Worm (Caenorhabditis elegans): Measurements from ENCODE around the gene F36H9.10.

F36H9.10 gene

DNA sequence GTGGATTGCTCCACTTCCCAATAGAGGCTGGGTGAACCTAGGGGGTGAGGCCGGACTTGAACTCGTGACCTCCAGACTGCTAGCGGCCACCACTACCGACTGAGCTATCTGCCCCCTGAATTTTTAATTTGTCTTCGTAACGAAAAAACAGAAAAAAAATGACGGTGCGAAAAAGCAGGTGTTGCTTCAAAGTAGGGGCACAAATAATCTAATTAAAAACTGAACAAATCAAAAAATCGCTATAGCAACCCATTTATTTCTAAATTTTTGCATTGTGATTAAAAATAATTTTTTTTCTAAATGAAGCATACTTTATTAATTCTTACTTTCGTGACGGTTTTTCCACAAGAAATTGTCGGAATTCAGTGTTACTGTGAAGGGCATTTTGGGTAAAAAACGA, at the start of gene F36H9.10:
Gene F36H9.10 (plus strand): TSS at position 301 of the 400 bp plus-strand sequence.
- TF ChIP-seq ceh-82 (tag; optimal IDR thresholded peaks at IDR 0.05) (no peak), C34F6.9 (tag; optimal IDR thresholded peaks at IDR 0.05) (no peak), peb-1 (tag; optimal IDR thresholded peaks at IDR 0.05) (no peak), unc-55 (GFP tag; optimal IDR thresholded peaks at IDR 0.05) (no peak), Y55F3AM.14 (GFP tag; optimal IDR thresholded peaks at IDR 0.05) (no peak), nhr-237 (tag; optimal IDR thresholded peaks at IDR 0.05) (no peak), sma-9 (GFP tag; optimal IDR thresholded peaks at IDR 0.05) (no peak), sma-9 (tag; optimal IDR thresholded peaks at IDR 0.05) (no peak), lsy-2 (tag; optimal IDR thresholded peaks at IDR 0.05) (no peak), unc-62 (GFP tag; optimal IDR thresholded peaks at IDR 0.05) (no peak)

- no peak for TF ChIP-seq gmeb-1 (tag; optimal IDR thresholded peaks at IDR 0.05)
- no peak for TF ChIP-seq sem-4 (tag; optimal IDR thresholded peaks at IDR 0.05)
- no peak for TF ChIP-seq ceh-16 (tag; optimal IDR thresholded peaks at IDR 0.05)
- TF ChIP-seq crh-2 (tag; optimal IDR thresholded peaks at IDR 0.05): no peak
- TF ChIP-seq R02D3.7 (tag; optimal IDR thresholded peaks at IDR 0.05): no peak
- no peak for TF ChIP-seq skn-1 (tag; optimal IDR thresholded peaks at IDR 0.05)
- no peak for TF ChIP-seq nhr-10 (tag; optimal IDR thresholded peaks at IDR 0.05)
- TF ChIP-seq lin-39 (tag; optimal IDR thresholded peaks at IDR 0.05): no peak
Measured at ce11 chrV:1749053-1749452, 48.9 kb upstream of the F36H9.10 start, which contains the start of gene ZK697.8. TSS of gene ZK697.8 (minus strand) at chrV:1749153.

ce11 chrV:1751449-1751848, 46.6 kb upstream of the F36H9.10 start, which contains the start of gene srh-199:
TSS of gene srh-199 (minus strand) at chrV:1751549.
- TF ChIP-seq F13H6.1 (tag; optimal IDR thresholded peaks at IDR 0.05) (no peak), nhr-6 (tag; optimal IDR thresholded peaks at IDR 0.05) (no peak), skn-1 (tag; optimal IDR thresholded peaks at IDR 0.05) (no peak), blmp-1 (tag; optimal IDR thresholded peaks at IDR 0.05; ENCODE audit: insufficient read depth) (no peak), R02D3.7 (tag; optimal IDR thresholded peaks at IDR 0.05) (no peak), fos-1 (tag; optimal IDR thresholded peaks at IDR 0.05) (no peak), aly-2 (tag; optimal IDR thresholded peaks at IDR 0.05) (no peak), nhr-77 (tag; optimal IDR thresholded peaks at IDR 0.05) (no peak), lin-39 (tag; optimal IDR thresholded peaks at IDR 0.05) (no peak), C34F6.9 (tag; optimal IDR thresholded peaks at IDR 0.05) (no peak), ceh-82 (tag; optimal IDR thresholded peaks at IDR 0.05) (no peak), dmd-4 (tag; optimal IDR thresholded peaks at IDR 0.05) (no peak), sem-4 (tag; optimal IDR thresholded peaks at IDR 0.05) (no peak), nhr-12 (tag; optimal IDR thresholded peaks at IDR 0.05) (no peak)

DNA sequence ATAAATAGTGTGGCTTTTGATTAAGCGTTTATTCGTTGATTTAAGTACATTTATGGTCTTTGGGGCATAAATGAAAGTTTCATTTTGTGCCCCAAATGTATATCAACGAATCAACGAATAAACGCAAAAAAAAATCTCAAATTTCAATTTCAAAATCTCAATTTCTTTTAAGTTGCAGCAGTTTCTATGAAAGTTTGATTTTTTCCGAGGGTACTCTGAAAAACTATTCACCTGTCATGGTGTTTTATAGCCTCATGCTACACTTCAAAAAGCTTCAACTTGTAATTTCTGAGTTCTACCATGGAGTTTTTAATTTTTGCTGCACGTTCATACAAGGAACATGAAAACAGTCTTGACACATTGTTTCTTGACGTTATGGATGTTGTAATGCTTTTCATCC, 45.5 kb upstream of the F36H9.10 start, which contains the start of gene ZK697.1:
Gene ZK697.1 (plus strand): TSS at position 301 of the 400 bp plus-strand sequence.
- TF ChIP-seq ceh-82 (tag; optimal IDR thresholded peaks at IDR 0.05) (no peak), ama-1 (optimal IDR thresholded peaks at IDR 0.05) (no peak), mab-5 (tag; optimal IDR thresholded peaks at IDR 0.05) (no peak), nhr-237 (tag; optimal IDR thresholded peaks at IDR 0.05) (no peak), dmd-4 (tag; optimal IDR thresholded peaks at IDR 0.05) (no peak), elt-1 (tag; optimal IDR thresholded peaks at IDR 0.05) (no peak), Y55F3AM.14 (GFP tag; optimal IDR thresholded peaks at IDR 0.05) (no peak), sma-3 (GFP tag; optimal IDR thresholded peaks at IDR 0.05) (no peak), snpc-4 (tag; optimal IDR thresholded peaks at IDR 0.05) (no peak), ztf-1 (GFP tag; conservative IDR thresholded peaks at IDR 0.05) (no peak), aly-2 (tag; optimal IDR thresholded peaks at IDR 0.05) (no peak), R02D3.7 (tag; optimal IDR thresholded peaks at IDR 0.05) (no peak), nhr-77 (tag; optimal IDR thresholded peaks at IDR 0.05) (no peak), lsy-2 (tag; optimal IDR thresholded peaks at IDR 0.05) (no peak), crh-2 (tag; optimal IDR thresholded peaks at IDR 0.05) (no peak), nhr-129 (tag; optimal IDR thresholded peaks at IDR 0.05) (no peak), lin-13 (GFP tag; optimal IDR thresholded peaks at IDR 0.05) (no peak), zag-1 (tag; optimal IDR thresholded peaks at IDR 0.05) (no peak), unc-55 (GFP tag; optimal IDR thresholded peaks at IDR 0.05) (no peak)

- TF ChIP-seq F13H6.1 (tag; optimal IDR thresholded peaks at IDR 0.05): no peak
- TF ChIP-seq R02D3.7 (tag; optimal IDR thresholded peaks at IDR 0.05): no peak
- TF ChIP-seq ztf-1 (GFP tag; conservative IDR thresholded peaks at IDR 0.05): no peak
- TF ChIP-seq lin-13 (GFP tag; optimal IDR thresholded peaks at IDR 0.05): no peak
- no peak for TF ChIP-seq nhr-10 (tag; optimal IDR thresholded peaks at IDR 0.05)
- TF ChIP-seq sem-4 (tag; optimal IDR thresholded peaks at IDR 0.05): no peak
- no peak for TF ChIP-seq ZK546.5 (tag; optimal IDR thresholded peaks at IDR 0.05)
- TF ChIP-seq nhr-77 (tag; optimal IDR thresholded peaks at IDR 0.05): no peak
- no peak for TF ChIP-seq unc-39 (tag; optimal IDR thresholded peaks at IDR 0.05)
- no peak for TF ChIP-seq ceh-82 (tag; optimal IDR thresholded peaks at IDR 0.05)
- TF ChIP-seq lin-11 (tag; optimal IDR thresholded peaks at IDR 0.05): no peak
- TF ChIP-seq mdl-1 (tag; optimal IDR thresholded peaks at IDR 0.05): no peak
Measured at ce11 chrV:1755589-1755988, 42.4 kb upstream of the F36H9.10 start, which contains the start of gene ZK697.14. TSS of gene ZK697.14 (minus strand) at chrV:1755689.
